Fruit fly (Drosophila melanogaster) whole organism, embryonic: ENCODE data around the gene mthl14.

Source experiments
- Atf3 ChIP-seq: fragments of 200-800 bp; sonication (Bioruptor generic); optimal IDR thresholded peaks from 3 replicates; lab custom pipeline; 2016; ENCODE audit warnings: missing biosample characterization, missing genetic modification characterization
- B-H1 ChIP-seq: fragments of 200-800 bp; sonication (Bioruptor generic); IDR thresholded peaks from 3 replicates; pipeline ENCODE4 v1.3.6; 2022; ENCODE audit warnings: missing biosample characterization, missing genetic modification characterization
- BEAF-32 ChIP-seq: fragments of 200-800 bp; sonication (Bioruptor generic); optimal IDR thresholded peaks from 3 replicates; lab custom pipeline; 2017; ENCODE audit warnings: missing biosample characterization, missing genetic modification characterization, mild to moderate bottlenecking, moderate library complexity, missing genetic modification reagents
- Bteb2 ChIP-seq: fragments of 200-800 bp; sonication (Bioruptor generic); optimal IDR thresholded peaks from 2 replicates; lab custom pipeline; 2016; ENCODE audit warnings: missing biosample characterization, missing genetic modification characterization
- CG14710 ChIP-seq: fragments of 200-800 bp; sonication (Bioruptor generic); optimal IDR thresholded peaks from 3 replicates; lab custom pipeline; 2019; ENCODE audit warnings: missing biosample characterization, mild to moderate bottlenecking, missing genetic modification characterization, moderate library complexity
- CG15514 ChIP-seq: fragments of 200-800 bp; sonication (Bioruptor generic); optimal IDR thresholded peaks from 3 replicates; lab custom pipeline; 2017; ENCODE audit warnings: missing biosample characterization, missing genetic modification characterization, mild to moderate bottlenecking, moderate library complexity, missing genetic modification reagents
- CG18262 ChIP-seq: fragments of 200-800 bp; optimal IDR thresholded peaks from 3 replicates; lab custom pipeline; 2019; ENCODE audit warnings: missing biosample characterization, mild to moderate bottlenecking, missing genetic modification characterization, moderate library complexity
- CG2678 ChIP-seq: fragments of 200-800 bp; sonication (Bioruptor generic); optimal IDR thresholded peaks from 3 replicates; lab custom pipeline; 2019; ENCODE audit warnings: missing biosample characterization, mild to moderate bottlenecking, missing genetic modification characterization, moderate library complexity
- CG2875 ChIP-seq: fragments of 200-800 bp; sonication (Bioruptor generic); optimal IDR thresholded peaks from 2 replicates; lab custom pipeline; 2017; ENCODE audit warnings: missing biosample characterization, mild to moderate bottlenecking, missing genetic modification characterization, missing genetic modification reagents
- CG33213 ChIP-seq: fragments of 200-800 bp; sonication (Bioruptor generic); optimal IDR thresholded peaks from 3 replicates; lab custom pipeline; 2016; ENCODE audit warnings: missing biosample characterization, missing genetic modification characterization
- CG4404 ChIP-seq: fragments of 200-800 bp; sonication (Bioruptor generic); IDR thresholded peaks from 2 replicates; pipeline ENCODE4 v1.3.6; 2022; ENCODE audit warnings: missing biosample characterization, missing genetic modification characterization
- CG7963 ChIP-seq: fragments of 200-800 bp; sonication (Bioruptor generic); IDR thresholded peaks from 3 replicates; pipeline ENCODE4 v1.3.6; 2022; ENCODE audit warnings: missing biosample characterization, missing genetic modification characterization; ENCODE audit not compliant: partially characterized antibody
- CG9437 ChIP-seq: fragments of 200-800 bp; sonication (Bioruptor generic); optimal IDR thresholded peaks from 2 replicates; lab custom pipeline; 2018; ENCODE audit warnings: missing biosample characterization, mild to moderate bottlenecking, missing genetic modification characterization
- CHES-1-like ChIP-seq: fragments of 200-800 bp; sonication (Bioruptor generic); optimal IDR thresholded peaks from 2 replicates; lab custom pipeline; 2016; ENCODE audit warnings: missing biosample characterization, missing genetic modification characterization
- D ChIP-seq, 2 experiments: fragments of 200-800 bp in 1 of 2; fragments of >200 bp in 1 of 2; sonication (Bioruptor generic) in 1 of 2; optimal IDR thresholded peaks; 2 replicates in 1 of 2; 3 replicates in 1 of 2; lab custom pipeline; 2017; ENCODE audit warnings: mild to moderate bottlenecking in 1 of 2, missing biosample characterization in 1 of 2, missing genetic modification characterization in 1 of 2, missing genetic modification reagents in 1 of 2
- Deaf1 ChIP-seq: fragments of 200-800 bp; optimal IDR thresholded peaks from 3 replicates; lab custom pipeline; 2019; ENCODE audit warnings: missing biosample characterization, mild to moderate bottlenecking, missing genetic modification characterization, moderate library complexity
- Dip3 ChIP-seq: fragments of 200-800 bp; sonication (Bioruptor generic); optimal IDR thresholded peaks from 3 replicates; lab custom pipeline; 2016; ENCODE audit warnings: missing biosample characterization, missing genetic modification characterization
- HLH3B ChIP-seq: fragments of 200-800 bp; sonication (Bioruptor generic); IDR thresholded peaks from 2 replicates; pipeline ENCODE4 v1.3.6; 2022; ENCODE audit warnings: missing biosample characterization, missing genetic modification characterization
- HmgZ ChIP-seq: fragments of 200-800 bp; sonication (Bioruptor generic); optimal IDR thresholded peaks from 2 replicates; lab custom pipeline; 2018; ENCODE audit warnings: missing biosample characterization, mild to moderate bottlenecking, missing genetic modification characterization
- Jarid2 ChIP-seq: fragments of 200-800 bp; sonication (Bioruptor generic); optimal IDR thresholded peaks from 3 replicates; lab custom pipeline; 2017; ENCODE audit warnings: mild to moderate bottlenecking, missing biosample characterization, missing genetic modification reagents, missing genetic modification characterization
- Myb ChIP-seq: fragments of 200-800 bp; sonication (Bioruptor generic); optimal IDR thresholded peaks from 2 replicates; lab custom pipeline; 2016; ENCODE audit warnings: missing biosample characterization, missing genetic modification characterization
- NFAT ChIP-seq: fragments of 200-800 bp; sonication (Bioruptor generic); IDR thresholded peaks from 2 replicates; pipeline ENCODE4 v1.3.6; 2022; ENCODE audit warnings: missing biosample characterization, missing genetic modification characterization
- Optix ChIP-seq: fragments of 200-800 bp; sonication (Bioruptor generic); IDR thresholded peaks from 3 replicates; pipeline ENCODE4 v1.3.6; 2022; ENCODE audit warnings: missing biosample characterization, missing genetic modification characterization
- PHDP ChIP-seq: fragments of 200-800 bp; sonication (Bioruptor generic); optimal IDR thresholded peaks from 3 replicates; lab custom pipeline; 2018; ENCODE audit warnings: missing biosample characterization, mild to moderate bottlenecking, missing genetic modification characterization, moderate library complexity
- Tbp ChIP-seq: fragments of >200 bp; optimal IDR thresholded peaks from 2 replicates; lab custom pipeline; 2018; ENCODE audit warnings: missing biosample characterization, missing genetic modification characterization
- YL-1 ChIP-seq: fragments of 200-800 bp; sonication (Bioruptor generic); optimal IDR thresholded peaks from 3 replicates; lab custom pipeline; 2017; ENCODE audit warnings: missing biosample characterization, mild to moderate bottlenecking, missing genetic modification characterization
- aop ChIP-seq: fragments of 200-800 bp; sonication (Bioruptor generic); IDR thresholded peaks from 2 replicates; pipeline ENCODE4 v1.3.6; 2022; ENCODE audit warnings: missing biosample characterization, missing genetic modification characterization
- ap ChIP-seq: fragments of 200-800 bp; sonication (Bioruptor generic); IDR thresholded peaks from 2 replicates; pipeline ENCODE4 v1.3.6; 2022; ENCODE audit warnings: missing biosample characterization, missing genetic modification characterization
- caup ChIP-seq: fragments of 200-800 bp; sonication (Bioruptor generic); optimal IDR thresholded peaks from 3 replicates; lab custom pipeline; 2017; ENCODE audit warnings: missing biosample characterization, mild to moderate bottlenecking, missing genetic modification characterization, moderate library complexity; ENCODE audit not compliant: severe bottlenecking
- ci ChIP-seq: fragments of 200-800 bp; sonication (Bioruptor generic); IDR thresholded peaks from 3 replicates; pipeline ENCODE4 v1.3.6; 2022; ENCODE audit warnings: missing biosample characterization, missing genetic modification characterization
- crp ChIP-seq, 2 experiments: fragments of 200-800 bp; sonication (Bioruptor generic); optimal IDR thresholded peaks; 2 replicates in 1 of 2; 3 replicates in 1 of 2; lab custom pipeline; 2017; ENCODE audit warnings: missing biosample characterization in 2 of 2, missing genetic modification characterization in 2 of 2, mild to moderate bottlenecking in 1 of 2, moderate library complexity in 1 of 2
- danr ChIP-seq: fragments of 200-800 bp; sonication (Bioruptor generic); IDR thresholded peaks from 2 replicates; pipeline ENCODE4 v1.3.6; 2022; ENCODE audit warnings: missing biosample characterization, missing genetic modification characterization
- ewg ChIP-seq: fragments of 200-800 bp; sonication (Bioruptor generic); optimal IDR thresholded peaks from 3 replicates; lab custom pipeline; 2017; ENCODE audit warnings: mild to moderate bottlenecking, missing biosample characterization, missing genetic modification reagents, missing genetic modification characterization
- exex ChIP-seq: fragments of 200-800 bp; sonication (Bioruptor generic); optimal IDR thresholded peaks from 4 replicates; lab custom pipeline; 2018; ENCODE audit warnings: missing biosample characterization, mild to moderate bottlenecking, missing genetic modification characterization, moderate library complexity
- ftz-f1 ChIP-seq: fragments of 200-800 bp; sonication (Bioruptor generic); optimal IDR thresholded peaks from 2 replicates; lab custom pipeline; 2016; ENCODE audit warnings: missing biosample characterization, missing genetic modification characterization
- jumu ChIP-seq: fragments of 200-800 bp; sonication (Bioruptor generic); optimal IDR thresholded peaks from 3 replicates; lab custom pipeline; 2016; ENCODE audit warnings: missing biosample characterization, missing genetic modification characterization
- lab ChIP-seq: fragments of 200-800 bp; sonication (Bioruptor generic); optimal IDR thresholded peaks from 3 replicates; lab custom pipeline; 2017; ENCODE audit warnings: missing biosample characterization, missing genetic modification characterization, mild to moderate bottlenecking, moderate library complexity, missing genetic modification reagents
- nom ChIP-seq: fragments of 200-800 bp; sonication (Bioruptor generic); optimal IDR thresholded peaks from 2 replicates; lab custom pipeline; 2017; ENCODE audit warnings: missing biosample characterization, missing genetic modification characterization, mild to moderate bottlenecking, moderate library complexity, missing genetic modification reagents
- pho ChIP-seq: fragments of 200-800 bp; sonication (Bioruptor generic); optimal IDR thresholded peaks from 2 replicates; lab custom pipeline; 2016; ENCODE audit warnings: missing biosample characterization, missing genetic modification characterization
- pnt ChIP-seq: fragments of 200-800 bp; sonication (Bioruptor generic); optimal IDR thresholded peaks from 3 replicates; lab custom pipeline; 2016; ENCODE audit warnings: missing biosample characterization, missing genetic modification characterization
- pzg ChIP-seq: fragments of 200-800 bp; sonication (Bioruptor generic); optimal IDR thresholded peaks from 3 replicates; lab custom pipeline; 2018; ENCODE audit warnings: missing biosample characterization, mild to moderate bottlenecking, missing genetic modification characterization, moderate library complexity
- salm ChIP-seq: fragments of 200-800 bp; sonication (Bioruptor generic); optimal IDR thresholded peaks from 2 replicates; lab custom pipeline; 2018; ENCODE audit warnings: missing biosample characterization, mild to moderate bottlenecking, missing genetic modification characterization
- sens-2 ChIP-seq: fragments of 200-800 bp; sonication (Bioruptor generic); IDR thresholded peaks from 2 replicates; pipeline ENCODE4 v1.3.6; 2022; ENCODE audit warnings: missing biosample characterization, missing genetic modification characterization
- slou ChIP-seq: fragments of 200-800 bp; sonication (Bioruptor generic); optimal IDR thresholded peaks from 3 replicates; lab custom pipeline; 2016; ENCODE audit warnings: missing biosample characterization, missing genetic modification characterization
- tio ChIP-seq: fragments of 200-800 bp; sonication (Bioruptor generic); optimal IDR thresholded peaks from 2 replicates; lab custom pipeline; 2017; ENCODE audit warnings: missing biosample characterization, missing genetic modification characterization, inconsistent platforms
- usp ChIP-seq: fragments of >200 bp; optimal IDR thresholded peaks from 2 replicates; lab custom pipeline; 2017; ENCODE audit warnings: missing biosample characterization, missing genetic modification characterization
- wek ChIP-seq: fragments of 200-800 bp; sonication (Bioruptor generic); optimal IDR thresholded peaks from 3 replicates; lab custom pipeline; 2018; ENCODE audit warnings: missing biosample characterization, mild to moderate bottlenecking, missing genetic modification characterization, moderate library complexity
- z ChIP-seq: fragments of 200-800 bp; sonication (Bioruptor generic); IDR thresholded peaks from 3 replicates; pipeline ENCODE4 v1.3.6; 2022; ENCODE audit warnings: missing biosample characterization, missing genetic modification characterization
- zf30C ChIP-seq: fragments of 200-800 bp; sonication (Bioruptor generic); optimal IDR thresholded peaks from 3 replicates; lab custom pipeline; 2018; ENCODE audit warnings: missing biosample characterization, mild to moderate bottlenecking, missing genetic modification characterization

The mthl14 gene

dm6 chr3L:203536-204135 lies 43.7 kb upstream of the mthl14 start, which contains the start of gene NitFhit (continued):
- peak; percentile 8 for TF ChIP-seq exex (tag; lab: Kevin White, UChicago)
- TF ChIP-seq tio: no peak
- TF ChIP-seq BEAF-32 (GFP tag; lab: Kevin White, UChicago): peak; percentile 6
- TF ChIP-seq slou (GFP tag; lab: Kevin White, UChicago): no peak
- peak; percentile 45; the same call in 1 of the 3 replicates for TF ChIP-seq ci
- no peak for TF ChIP-seq salm
- TF ChIP-seq Atf3 (GFP tag; lab: Kevin White, UChicago): no peak
- peak; percentile 45; the same call in 1 of the 2 replicates for TF ChIP-seq NFAT (GFP tag; lab: Robert Waterston, UW)
- no peak for TF ChIP-seq HLH3B (GFP tag; lab: Robert Waterston, UW)
- no peak for TF ChIP-seq B-H1 (GFP tag; lab: Robert Waterston, UW)
- peak; percentile 52 for TF ChIP-seq nom (GFP tag; lab: Kevin White, UChicago)
- peak; percentile 100 for TF ChIP-seq CG14710
- no peak for TF ChIP-seq danr
- TF ChIP-seq sens-2 (GFP tag; lab: Robert Waterston, UW): no peak
- no peak for TF ChIP-seq CG7963
- TF ChIP-seq CHES-1-like: peak; percentile 5
- no peak for TF ChIP-seq aop (GFP tag; lab: Robert Waterston, UW)
- TF ChIP-seq crp (GFP tag; optimal IDR thresholded peaks at IDR 0.05; lab: Kevin White, UChicago): peak in 1 of 2 experiments; percentile 73
- TF ChIP-seq CG33213 (GFP tag; lab: Kevin White, UChicago): no peak
- peak; percentile 95 for TF ChIP-seq Myb
- peak; percentile 66 for TF ChIP-seq YL-1 (GFP tag; lab: Kevin White, UChicago)
- no peak for TF ChIP-seq wek (GFP tag; lab: Kevin White, UChicago)
- TF ChIP-seq Optix (GFP tag; lab: Robert Waterston, UW): no peak
- peak; percentile 65 for TF ChIP-seq pzg (GFP tag; lab: Kevin White, UChicago)
- TF ChIP-seq lab (GFP tag; lab: Kevin White, UChicago): no peak

DNA sequence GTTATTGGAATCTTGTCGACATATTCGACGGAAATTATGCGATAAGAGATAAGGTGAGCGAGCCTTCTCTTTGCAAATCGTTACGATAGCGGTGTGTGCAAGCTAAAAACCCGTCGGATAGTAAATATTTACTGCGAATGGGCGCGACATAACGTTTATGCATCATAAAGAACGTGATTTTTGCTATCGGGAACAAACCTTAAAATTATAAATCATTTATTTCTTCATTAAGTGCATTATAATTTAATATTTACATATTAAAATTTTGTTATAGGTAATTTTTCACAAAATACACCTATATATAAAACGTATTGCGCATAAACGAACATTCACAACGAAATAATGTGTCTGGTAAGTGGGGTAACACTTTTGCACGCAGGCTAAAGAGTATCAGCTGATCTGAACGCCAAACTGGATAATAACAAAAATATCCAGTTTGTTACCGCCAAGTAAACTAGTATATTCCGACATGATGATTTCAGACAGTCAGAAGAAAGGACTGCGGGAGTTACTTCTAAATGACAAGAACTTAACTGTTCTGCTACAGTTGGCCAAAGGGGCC lies 41.5 kb upstream of the mthl14 start, which contains the start of the genes Gk1 and CG13876:
TSS of gene Gk1 (minus strand) at position 122 of the 562 bp plus-strand sequence.
TSS of gene CG13876 (plus strand) at position 412 of the 562 bp plus-strand sequence.
- TF ChIP-seq Bteb2 (GFP tag; lab: Kevin White, UChicago): peak; percentile 77
- TF ChIP-seq Deaf1: peak; percentile 85
- peak; percentile 95 for TF ChIP-seq caup (GFP tag; lab: Kevin White, UChicago)
- TF ChIP-seq HmgZ (tag; lab: Kevin White, UChicago): peak; percentile 98
- peak; percentile 52 for TF ChIP-seq pho
- TF ChIP-seq z (GFP tag; lab: Robert Waterston, UW): 0 out of 3 replicates have a peak, but pooled peaks have one; percentile 36
- peak; percentile 45 for TF ChIP-seq Dip3
- TF ChIP-seq CG18262 (tag; lab: Kevin White, UChicago): peak; percentile 97
- TF ChIP-seq D (optimal IDR thresholded peaks at IDR 0.05; lab: Kevin White, UChicago): no peak
- TF ChIP-seq D (GFP tag; optimal IDR thresholded peaks at IDR 0.05; lab: Kevin White, UChicago): peak; percentile 84
- TF ChIP-seq PHDP (tag; lab: Kevin White, UChicago): peak; percentile 99
- TF ChIP-seq CG4404: peak; percentile 65
- TF ChIP-seq usp (GFP tag; lab: Kevin White, UChicago): no peak
- peak; percentile 81 for TF ChIP-seq ewg (GFP tag; lab: Kevin White, UChicago)
- no peak for TF ChIP-seq jumu (GFP tag; lab: Kevin White, UChicago)
- peak; percentile 91 for TF ChIP-seq CG15514
- peak; percentile 85 for TF ChIP-seq CG2875 (GFP tag; lab: Kevin White, UChicago)
- TF ChIP-seq exex (tag; lab: Kevin White, UChicago): peak; percentile 91
- TF ChIP-seq pnt (GFP tag; lab: Kevin White, UChicago): no peak
- TF ChIP-seq Jarid2 (GFP tag; lab: Kevin White, UChicago): no peak
- TF ChIP-seq ap (GFP tag; lab: Robert Waterston, UW): peak; percentile 89
- no peak for TF ChIP-seq Tbp (GFP tag; lab: Kevin White, UChicago)
- TF ChIP-seq CG2678 (tag; lab: Kevin White, UChicago): peak; percentile 98
- TF ChIP-seq CG9437 (GFP tag; lab: Kevin White, UChicago): peak; percentile 93
- no peak for TF ChIP-seq ftz-f1 (GFP tag; lab: Kevin White, UChicago)
- TF ChIP-seq zf30C (GFP tag; lab: Kevin White, UChicago): peak; percentile 25
